Worm (Caenorhabditis elegans): ENCODE results near the gene cest-28.

DNA sequence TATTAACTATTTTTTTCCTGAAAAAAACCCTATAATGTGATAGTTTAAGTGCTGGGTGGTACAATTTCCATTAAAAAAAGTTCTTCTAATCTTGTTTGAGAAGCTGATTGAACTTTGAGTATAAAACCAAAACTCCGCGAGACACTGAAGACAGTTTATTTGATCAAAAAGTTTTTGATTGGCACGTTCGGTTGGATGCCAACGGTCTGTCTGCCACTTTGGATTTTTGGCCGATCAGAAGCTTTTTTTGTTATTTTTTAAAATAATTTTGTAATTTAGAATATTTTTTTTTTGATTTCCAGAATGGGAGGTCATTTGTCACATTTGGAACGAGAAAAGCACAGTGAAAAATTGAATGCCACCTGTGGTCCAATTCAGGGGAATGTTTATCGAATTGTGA lies at the start of gene cest-28:
- no peak for TF ChIP-seq nhr-237 (tag; optimal IDR thresholded peaks at IDR 0.05)
- TF ChIP-seq ham-2 (GFP tag; optimal IDR thresholded peaks at IDR 0.05), result no peak
- no peak for TF ChIP-seq elt-3 (tag; optimal IDR thresholded peaks at IDR 0.05)
- TF ChIP-seq unc-39 (tag; optimal IDR thresholded peaks at IDR 0.05), result no peak
- TF ChIP-seq nhr-2 (tag; optimal IDR thresholded peaks at IDR 0.05), result no peak
- no peak for TF ChIP-seq mls-2 (tag; optimal IDR thresholded peaks at IDR 0.05)
- no peak for TF ChIP-seq snpc-4 (tag; optimal IDR thresholded peaks at IDR 0.05)
- no peak for TF ChIP-seq nhr-76 (tag; optimal IDR thresholded peaks at IDR 0.05)
- no peak for TF ChIP-seq zip-8 (tag; optimal IDR thresholded peaks at IDR 0.05)

Measured in whole organism, mixed stage, embryonic.